Fruit fly (Drosophila melanogaster) whole organism, embryonic: ENCODE measurements around the gene Ddc.

Experiments used
- CG1024 ChIP-seq: fragments of 200-800 bp; sonication (Bioruptor generic); IDR thresholded peaks from 2 replicates; pipeline ENCODE4 v1.3.6; 2022; ENCODE audit warnings: missing biosample characterization, missing genetic modification characterization
- CG11247 ChIP-seq: fragments of 200-800 bp; sonication (Bioruptor generic); IDR thresholded peaks from 2 replicates; pipeline ENCODE4 v1.3.6; 2022; ENCODE audit warnings: missing biosample characterization, missing genetic modification characterization
- CG11456 ChIP-seq: fragments of 200-800 bp; sonication (Bioruptor generic); IDR thresholded peaks from 3 replicates; pipeline ENCODE4 v1.3.6; 2022; ENCODE audit warnings: missing biosample characterization, missing genetic modification characterization
- CG13894 ChIP-seq: fragments of 200-800 bp; sonication (Bioruptor generic); optimal IDR thresholded peaks from 3 replicates; lab custom pipeline; 2018; ENCODE audit warnings: missing biosample characterization, mild to moderate bottlenecking, missing genetic modification characterization, moderate library complexity
- CG15696 ChIP-seq: fragments of 200-800 bp; sonication (Bioruptor generic); optimal IDR thresholded peaks from 2 replicates; lab custom pipeline; 2019; ENCODE audit warnings: missing biosample characterization, mild to moderate bottlenecking, missing genetic modification characterization, moderate library complexity
- CG16863 ChIP-seq: fragments of 200-800 bp; sonication (Bioruptor generic); optimal IDR thresholded peaks from 3 replicates; lab custom pipeline; 2016; ENCODE audit warnings: missing biosample characterization, missing genetic modification characterization
- CG17359 ChIP-seq: fragments of 200-800 bp; sonication (Bioruptor generic); optimal IDR thresholded peaks from 3 replicates; lab custom pipeline; 2018; ENCODE audit warnings: missing biosample characterization, mild to moderate bottlenecking, missing genetic modification characterization, moderate library complexity
- CG18476 ChIP-seq: fragments of 200-800 bp; sonication (Bioruptor generic); optimal IDR thresholded peaks from 2 replicates; lab custom pipeline; 2016; ENCODE audit warnings: missing biosample characterization, mild to moderate bottlenecking, missing genetic modification characterization
- CG18599 ChIP-seq: fragments of 200-800 bp; sonication (Bioruptor generic); optimal IDR thresholded peaks from 3 replicates; lab custom pipeline; 2017; ENCODE audit warnings: missing biosample characterization, missing genetic modification characterization, mild to moderate bottlenecking, moderate library complexity, missing genetic modification reagents
- CG2712 ChIP-seq: fragments of 200-800 bp; optimal IDR thresholded peaks from 3 replicates; lab custom pipeline; 2019; ENCODE audit warnings: missing biosample characterization, mild to moderate bottlenecking, missing genetic modification characterization, moderate library complexity
- CG2889 ChIP-seq: fragments of 200-800 bp; sonication (Bioruptor generic); IDR thresholded peaks from 3 replicates; pipeline ENCODE4 v1.3.6; 2022; ENCODE audit warnings: missing biosample characterization, missing genetic modification characterization
- CG3065 ChIP-seq: fragments of 200-800 bp; sonication (Bioruptor generic); optimal IDR thresholded peaks from 2 replicates; lab custom pipeline; 2016; ENCODE audit warnings: missing biosample characterization, missing genetic modification characterization
- CG33213 ChIP-seq: fragments of 200-800 bp; sonication (Bioruptor generic); optimal IDR thresholded peaks from 3 replicates; lab custom pipeline; 2016; ENCODE audit warnings: missing biosample characterization, missing genetic modification characterization
- CG34376 ChIP-seq: fragments of 200-800 bp; sonication (Bioruptor generic); optimal IDR thresholded peaks from 2 replicates; lab custom pipeline; 2018; ENCODE audit warnings: missing biosample characterization, mild to moderate bottlenecking, missing genetic modification characterization
- CG3838 ChIP-seq: fragments of 200-800 bp; sonication (Bioruptor generic); optimal IDR thresholded peaks from 3 replicates; lab custom pipeline; 2016; ENCODE audit warnings: missing biosample characterization, missing genetic modification characterization
- CG4404 ChIP-seq: fragments of 200-800 bp; sonication (Bioruptor generic); IDR thresholded peaks from 2 replicates; pipeline ENCODE4 v1.3.6; 2022; ENCODE audit warnings: missing biosample characterization, missing genetic modification characterization
- CG7271 ChIP-seq: fragments of 200-800 bp; sonication (Bioruptor generic); optimal IDR thresholded peaks from 2 replicates; lab custom pipeline; 2018; ENCODE audit warnings: missing biosample characterization, mild to moderate bottlenecking, missing genetic modification characterization, moderate library complexity
- D19B ChIP-seq: fragments of 200-800 bp; sonication (Bioruptor generic); optimal IDR thresholded peaks from 2 replicates; lab custom pipeline; 2017; ENCODE audit warnings: missing biosample characterization, mild to moderate bottlenecking, missing genetic modification characterization
- Doc3 ChIP-seq: fragments of 200-800 bp; sonication (Bioruptor generic); IDR thresholded peaks from 3 replicates; pipeline ENCODE4 v1.3.6; 2022; ENCODE audit warnings: missing biosample characterization, missing genetic modification characterization; ENCODE audit not compliant: partially characterized antibody
- Gsc ChIP-seq: fragments of 200-800 bp; sonication (Bioruptor generic); IDR thresholded peaks from 2 replicates; pipeline ENCODE4 v1.3.6; 2022; ENCODE audit warnings: missing biosample characterization, missing genetic modification characterization
- HHEX ChIP-seq: fragments of 200-800 bp; sonication (Bioruptor generic); optimal IDR thresholded peaks from 3 replicates; lab custom pipeline; 2017; ENCODE audit warnings: missing biosample characterization, mild to moderate bottlenecking, missing genetic modification characterization, missing genetic modification reagents
- Hmr ChIP-seq: fragments of 200-800 bp; sonication (Bioruptor generic); optimal IDR thresholded peaks from 3 replicates; lab custom pipeline; 2017; ENCODE audit warnings: mild to moderate bottlenecking, missing biosample characterization, missing genetic modification reagents, missing genetic modification characterization
- Vsx1 ChIP-seq: fragments of 200-800 bp; sonication (Bioruptor generic); optimal IDR thresholded peaks from 2 replicates; lab custom pipeline; 2017; ENCODE audit warnings: missing biosample characterization, mild to moderate bottlenecking, missing genetic modification characterization, missing genetic modification reagents
- ac ChIP-seq: fragments of 200-800 bp; sonication (Bioruptor generic); optimal IDR thresholded peaks from 3 replicates; lab custom pipeline; 2017; ENCODE audit warnings: missing biosample characterization, mild to moderate bottlenecking, missing genetic modification characterization
- ase ChIP-seq: fragments of 200-800 bp; sonication (Bioruptor generic); IDR thresholded peaks from 3 replicates; pipeline ENCODE4 v1.3.6; 2022; ENCODE audit warnings: missing biosample characterization, missing genetic modification characterization
- bab2 ChIP-seq: fragments of 200-800 bp; sonication (Bioruptor generic); optimal IDR thresholded peaks from 2 replicates; lab custom pipeline; 2016; ENCODE audit warnings: missing biosample characterization, missing genetic modification characterization
- bsh ChIP-seq, 2 experiments: fragments of 200-800 bp; sonication (Bioruptor generic); optimal IDR thresholded peaks; 2 replicates each; lab custom pipeline; 2017 to 2018; ENCODE audit warnings: mild to moderate bottlenecking in 2 of 2, missing biosample characterization in 2 of 2, missing genetic modification characterization in 2 of 2, moderate library complexity in 1 of 2
- cg ChIP-seq: fragments of 200-800 bp; sonication (Bioruptor generic); optimal IDR thresholded peaks from 3 replicates; lab custom pipeline; 2019; ENCODE audit warnings: missing biosample characterization, mild to moderate bottlenecking, missing genetic modification characterization, moderate library complexity
- da ChIP-seq: fragments of 200-800 bp; sonication (Bioruptor generic); optimal IDR thresholded peaks from 2 replicates; lab custom pipeline; 2016; ENCODE audit warnings: missing biosample characterization, missing genetic modification characterization
- disco-r ChIP-seq: fragments of 200-800 bp; sonication (Bioruptor generic); optimal IDR thresholded peaks from 2 replicates; lab custom pipeline; 2016; ENCODE audit warnings: missing biosample characterization, missing genetic modification characterization
- eve ChIP-seq, 2 experiments: fragments of >200 bp; optimal IDR thresholded peaks; 2 replicates each; lab custom pipeline; 2017; ENCODE audit warnings: missing biosample characterization in 2 of 2, missing genetic modification characterization in 2 of 2
- eyg ChIP-seq: fragments of 200-800 bp; sonication (Bioruptor generic); optimal IDR thresholded peaks from 3 replicates; lab custom pipeline; 2016; ENCODE audit warnings: missing biosample characterization, missing genetic modification characterization
- fd64A ChIP-seq: fragments of 200-800 bp; sonication (Bioruptor generic); optimal IDR thresholded peaks from 3 replicates; lab custom pipeline; 2018; ENCODE audit warnings: missing biosample characterization, mild to moderate bottlenecking, missing genetic modification characterization
- gsb ChIP-seq: fragments of 200-800 bp; sonication (Bioruptor generic); IDR thresholded peaks from 2 replicates; pipeline ENCODE4 v1.3.6; 2022; ENCODE audit warnings: missing biosample characterization, missing genetic modification characterization
- hb ChIP-seq: fragments of 200-800 bp; sonication (Bioruptor generic); IDR thresholded peaks from 3 replicates; pipeline ENCODE4 v1.3.6; 2022; ENCODE audit warnings: missing biosample characterization, missing genetic modification characterization; ENCODE audit not compliant: partially characterized antibody
- kay ChIP-seq: fragments of 200-800 bp; sonication (Bioruptor generic); optimal IDR thresholded peaks from 2 replicates; lab custom pipeline; 2016; ENCODE audit warnings: missing biosample characterization, missing genetic modification characterization
- knrl ChIP-seq: fragments of 200-800 bp; sonication (Bioruptor generic); IDR thresholded peaks from 3 replicates; pipeline ENCODE4 v1.3.6; 2022; ENCODE audit warnings: missing biosample characterization, missing genetic modification characterization; ENCODE audit not compliant: partially characterized antibody
- lmd ChIP-seq: fragments of 200-800 bp; sonication (Bioruptor generic); IDR thresholded peaks from 2 replicates; pipeline ENCODE4 v1.3.6; 2022; ENCODE audit warnings: missing biosample characterization, missing genetic modification characterization
- lola ChIP-seq, 3 experiments: fragments of >200 bp in 2 of 3; fragments of 200-800 bp in 1 of 3; sonication (Bioruptor generic) in 1 of 3; optimal IDR thresholded peaks; 2 replicates each; lab custom pipeline; 2017 to 2019; ENCODE audit warnings: missing biosample characterization in 3 of 3, missing genetic modification characterization in 3 of 3, mild to moderate bottlenecking in 1 of 3, moderate library complexity in 1 of 3
- luna ChIP-seq: fragments of 200-800 bp; sonication (Bioruptor generic); optimal IDR thresholded peaks from 2 replicates; lab custom pipeline; 2016; ENCODE audit warnings: missing biosample characterization, missing genetic modification characterization
- onecut ChIP-seq: fragments of 200-800 bp; sonication (Bioruptor generic); IDR thresholded peaks from 2 replicates; pipeline ENCODE4 v1.3.6; 2022; ENCODE audit warnings: missing biosample characterization, missing genetic modification characterization
- pfk ChIP-seq: fragments of 200-800 bp; sonication (Bioruptor generic); optimal IDR thresholded peaks from 2 replicates; lab custom pipeline; 2018; ENCODE audit warnings: missing biosample characterization, mild to moderate bottlenecking, missing genetic modification characterization, moderate library complexity
- row ChIP-seq: fragments of 200-800 bp; sonication (Bioruptor generic); IDR thresholded peaks from 3 replicates; pipeline ENCODE4 v1.3.6; 2022; ENCODE audit warnings: missing biosample characterization, missing genetic modification characterization
- sd ChIP-seq: fragments of 200-800 bp; sonication (Bioruptor generic); optimal IDR thresholded peaks from 3 replicates; lab custom pipeline; 2018; ENCODE audit warnings: missing biosample characterization, mild to moderate bottlenecking, missing genetic modification characterization, moderate library complexity
- slp2 ChIP-seq: fragments of 200-800 bp; sonication (Bioruptor generic); optimal IDR thresholded peaks from 2 replicates; lab custom pipeline; 2016; ENCODE audit warnings: missing biosample characterization, missing genetic modification characterization
- sob ChIP-seq: fragments of 200-800 bp; sonication (Bioruptor generic); IDR thresholded peaks from 2 replicates; pipeline ENCODE4 v1.3.6; 2022; ENCODE audit warnings: missing biosample characterization, missing genetic modification characterization
- sug ChIP-seq: fragments of 200-800 bp; optimal IDR thresholded peaks from 2 replicates; lab custom pipeline; 2019; ENCODE audit warnings: missing biosample characterization, mild to moderate bottlenecking, missing genetic modification characterization, moderate library complexity
- tin ChIP-seq: fragments of 200-800 bp; sonication (Bioruptor generic); optimal IDR thresholded peaks from 3 replicates; lab custom pipeline; 2016; ENCODE audit warnings: missing biosample characterization, missing genetic modification characterization
- vfl ChIP-seq: fragments of 200-800 bp; sonication (Bioruptor generic); optimal IDR thresholded peaks from 2 replicates; lab custom pipeline; 2016; ENCODE audit warnings: missing biosample characterization, missing genetic modification characterization

Gene Ddc

dm6 chr2L:19141435-19142126 is 21.5 kb upstream of the Ddc start (continued):
- peak; percentile 76 for TF ChIP-seq CG18599 (GFP tag; lab: Kevin White, UChicago)
- TF ChIP-seq CG4404 (GFP tag; lab: Robert Waterston, UW): no peak; the same call in none of the 2 replicates
- no peak for TF ChIP-seq knrl (GFP tag; lab: Robert Waterston, UW)
- TF ChIP-seq cg (GFP tag; lab: Kevin White, UChicago): no peak
- peak; percentile 65 for TF ChIP-seq CG11247 (GFP tag; lab: Robert Waterston, UW)
- peak; percentile 59 for TF ChIP-seq bab2 (GFP tag; lab: Kevin White, UChicago)
- TF ChIP-seq CG2889 (GFP tag; lab: Robert Waterston, UW): peak; percentile 57; the same call in 1 of the 3 replicates
- peak; percentile 53 for TF ChIP-seq CG33213 (GFP tag; lab: Kevin White, UChicago)
- TF ChIP-seq CG2712 (tag; lab: Kevin White, UChicago): peak; percentile 81
- peak in 1 of 3 experiments; percentile 86 for TF ChIP-seq lola (GFP tag; optimal IDR thresholded peaks at IDR 0.05; lab: Kevin White, UChicago)
- no peak for TF ChIP-seq Gsc (GFP tag; lab: Robert Waterston, UW)
- TF ChIP-seq luna (GFP tag; lab: Kevin White, UChicago): peak; percentile 57
- no peak for TF ChIP-seq pfk (GFP tag; lab: Kevin White, UChicago)
- TF ChIP-seq disco-r (GFP tag; lab: Kevin White, UChicago): peak; percentile 34
- peak; percentile 85 to 87 for TF ChIP-seq bsh (GFP tag; optimal IDR thresholded peaks at IDR 0.05; lab: Kevin White, UChicago)
- peak; percentile 10 for TF ChIP-seq sd (tag; lab: Kevin White, UChicago)
- TF ChIP-seq CG13894 (tag; lab: Kevin White, UChicago): peak; percentile 62
- no peak for TF ChIP-seq CG3838 (GFP tag; lab: Kevin White, UChicago)
- no peak for TF ChIP-seq ac (GFP tag; lab: Kevin White, UChicago)
- peak; percentile 48 for TF ChIP-seq tin (GFP tag; lab: Kevin White, UChicago)
- TF ChIP-seq slp2 (GFP tag; lab: Kevin White, UChicago): peak; percentile 48
- TF ChIP-seq ase (GFP tag; lab: Robert Waterston, UW): no peak
- no peak for TF ChIP-seq CG7271 (tag; lab: Kevin White, UChicago)
- TF ChIP-seq D19B (GFP tag; lab: Kevin White, UChicago): peak; percentile 72
- TF ChIP-seq da (GFP tag; lab: Kevin White, UChicago): no peak
- TF ChIP-seq eyg: peak; percentile 8
- no peak for TF ChIP-seq Doc3 (GFP tag; lab: Robert Waterston, UW)
- peak; percentile 28 for TF ChIP-seq CG15696 (tag; lab: Kevin White, UChicago)
- TF ChIP-seq vfl (GFP tag; lab: Kevin White, UChicago): no peak
- TF ChIP-seq gsb: 0 out of 2 replicates have a peak, but pooled peaks have one; percentile 33
- TF ChIP-seq kay (GFP tag; lab: Kevin White, UChicago): peak; percentile 10
- TF ChIP-seq CG16863 (GFP tag; lab: Kevin White, UChicago): peak; percentile 45
- TF ChIP-seq CG17359: peak; percentile 51
- no peak; the same call in 1 of the 2 replicates for TF ChIP-seq onecut
- TF ChIP-seq hb (GFP tag; lab: Robert Waterston, UW): no peak
- TF ChIP-seq CG34376 (GFP tag; lab: Kevin White, UChicago): peak; percentile 26
- peak; percentile 79 for TF ChIP-seq HHEX
- TF ChIP-seq Hmr: peak; percentile 80
- peak; percentile 67 for TF ChIP-seq sug (tag; lab: Kevin White, UChicago)
- TF ChIP-seq lmd: peak; percentile 73
- TF ChIP-seq CG11456 (GFP tag; lab: Robert Waterston, UW): no peak
- TF ChIP-seq fd64A (GFP tag; lab: Kevin White, UChicago): peak; percentile 36
- peak; percentile 57 for TF ChIP-seq CG18476 (GFP tag; lab: Kevin White, UChicago)
- TF ChIP-seq CG3065 (GFP tag; lab: Kevin White, UChicago): peak; percentile 55
- peak; percentile 64 for TF ChIP-seq Vsx1 (GFP tag; lab: Kevin White, UChicago)
- TF ChIP-seq CG1024 (GFP tag; lab: Robert Waterston, UW): no peak
- peak in 1 of 2 experiments; percentile 93 for TF ChIP-seq eve (GFP tag; optimal IDR thresholded peaks at IDR 0.05; lab: Kevin White, UChicago)
- peak; percentile 30; the same call in 1 of the 2 replicates for TF ChIP-seq sob (GFP tag; lab: Robert Waterston, UW)
- peak; percentile 57; the same call in 2 of the 3 replicates for TF ChIP-seq row
